Fruit fly (Drosophila melanogaster) whole organism, embryonic: ENCODE data around the gene LysB.

Experiments used
- B-H2 ChIP-seq: fragments of 200-800 bp; sonication (Bioruptor generic); optimal IDR thresholded peaks from 2 replicates; lab custom pipeline; 2018; ENCODE audit warnings: missing biosample characterization, mild to moderate bottlenecking, missing genetic modification characterization
- CG10462 ChIP-seq: fragments of 200-800 bp; sonication (Bioruptor generic); optimal IDR thresholded peaks from 2 replicates; lab custom pipeline; 2016; ENCODE audit warnings: missing biosample characterization, missing genetic modification characterization
- CG10543 ChIP-seq: fragments of 200-800 bp; sonication (Bioruptor generic); optimal IDR thresholded peaks from 3 replicates; lab custom pipeline; 2017; ENCODE audit warnings: missing biosample characterization, mild to moderate bottlenecking, missing genetic modification characterization, moderate library complexity
- CG10979 ChIP-seq: fragments of 200-800 bp; sonication (Bioruptor generic); optimal IDR thresholded peaks from 2 replicates; lab custom pipeline; 2018; ENCODE audit warnings: missing biosample characterization, mild to moderate bottlenecking, missing genetic modification characterization, moderate library complexity
- CG12104 ChIP-seq: fragments of 200-800 bp; sonication (Bioruptor generic); optimal IDR thresholded peaks from 3 replicates; lab custom pipeline; 2016; ENCODE audit warnings: missing biosample characterization, missing genetic modification characterization
- CG13894 ChIP-seq: fragments of 200-800 bp; sonication (Bioruptor generic); optimal IDR thresholded peaks from 3 replicates; lab custom pipeline; 2018; ENCODE audit warnings: missing biosample characterization, mild to moderate bottlenecking, missing genetic modification characterization, moderate library complexity
- CG14050 ChIP-seq: fragments of 200-800 bp; sonication (Bioruptor generic); IDR thresholded peaks from 3 replicates; pipeline ENCODE4 v1.3.6; 2022; ENCODE audit warnings: missing biosample characterization, missing genetic modification characterization
- CG15514 ChIP-seq: fragments of 200-800 bp; sonication (Bioruptor generic); optimal IDR thresholded peaks from 3 replicates; lab custom pipeline; 2017; ENCODE audit warnings: missing biosample characterization, missing genetic modification characterization, mild to moderate bottlenecking, moderate library complexity, missing genetic modification reagents
- CG1603 ChIP-seq: fragments of 200-800 bp; sonication (Bioruptor generic); optimal IDR thresholded peaks from 2 replicates; lab custom pipeline; 2019; ENCODE audit warnings: missing biosample characterization, mild to moderate bottlenecking, missing genetic modification characterization, moderate library complexity
- CG1792 ChIP-seq: fragments of 200-800 bp; sonication (Bioruptor generic); optimal IDR thresholded peaks from 2 replicates; lab custom pipeline; 2016; ENCODE audit warnings: missing biosample characterization, missing genetic modification characterization
- CG18599 ChIP-seq: fragments of 200-800 bp; sonication (Bioruptor generic); optimal IDR thresholded peaks from 3 replicates; lab custom pipeline; 2017; ENCODE audit warnings: missing biosample characterization, missing genetic modification characterization, mild to moderate bottlenecking, moderate library complexity, missing genetic modification reagents
- CG18619 ChIP-seq: fragments of 200-800 bp; sonication (Bioruptor generic); optimal IDR thresholded peaks from 3 replicates; lab custom pipeline; 2017; ENCODE audit warnings: missing biosample characterization, mild to moderate bottlenecking, missing genetic modification characterization
- CG2116 ChIP-seq: fragments of 200-800 bp; sonication (Bioruptor generic); optimal IDR thresholded peaks from 3 replicates; lab custom pipeline; 2018; ENCODE audit warnings: missing biosample characterization, mild to moderate bottlenecking, missing genetic modification characterization
- CG2129 ChIP-seq: fragments of 200-800 bp; sonication (Bioruptor generic); IDR thresholded peaks from 2 replicates; pipeline ENCODE4 v1.3.6; 2022; ENCODE audit warnings: missing biosample characterization, missing genetic modification characterization; ENCODE audit not compliant: partially characterized antibody
- CG30020 ChIP-seq: fragments of 200-800 bp; optimal IDR thresholded peaks from 2 replicates; lab custom pipeline; 2019; ENCODE audit warnings: missing biosample characterization, mild to moderate bottlenecking, missing genetic modification characterization, moderate library complexity
- CG3838 ChIP-seq: fragments of 200-800 bp; sonication (Bioruptor generic); optimal IDR thresholded peaks from 3 replicates; lab custom pipeline; 2016; ENCODE audit warnings: missing biosample characterization, missing genetic modification characterization
- CG3995 ChIP-seq: fragments of 200-800 bp; sonication (Bioruptor generic); optimal IDR thresholded peaks from 3 replicates; lab custom pipeline; 2016; ENCODE audit warnings: missing biosample characterization, missing genetic modification characterization
- CG6272 ChIP-seq: fragments of 200-800 bp; sonication (Bioruptor generic); IDR thresholded peaks from 2 replicates; pipeline ENCODE4 v1.3.6; 2022; ENCODE audit warnings: missing biosample characterization, missing genetic modification characterization
- CG6765 ChIP-seq: fragments of 200-800 bp; sonication (Bioruptor generic); optimal IDR thresholded peaks from 3 replicates; lab custom pipeline; 2017; ENCODE audit warnings: missing biosample characterization, mild to moderate bottlenecking, missing genetic modification characterization
- CG9437 ChIP-seq: fragments of 200-800 bp; sonication (Bioruptor generic); optimal IDR thresholded peaks from 2 replicates; lab custom pipeline; 2018; ENCODE audit warnings: missing biosample characterization, mild to moderate bottlenecking, missing genetic modification characterization
- CHES-1-like ChIP-seq: fragments of 200-800 bp; sonication (Bioruptor generic); optimal IDR thresholded peaks from 2 replicates; lab custom pipeline; 2016; ENCODE audit warnings: missing biosample characterization, missing genetic modification characterization
- CoRest ChIP-seq: fragments of 200-800 bp; sonication (Bioruptor generic); optimal IDR thresholded peaks from 3 replicates; lab custom pipeline; 2018; ENCODE audit warnings: missing biosample characterization, mild to moderate bottlenecking, missing genetic modification characterization, moderate library complexity
- Deaf1 ChIP-seq: fragments of 200-800 bp; optimal IDR thresholded peaks from 3 replicates; lab custom pipeline; 2019; ENCODE audit warnings: missing biosample characterization, mild to moderate bottlenecking, missing genetic modification characterization, moderate library complexity
- Dref ChIP-seq: fragments of 200-800 bp; sonication (Bioruptor generic); IDR thresholded peaks from 2 replicates; pipeline ENCODE4 v1.3.6; 2022; ENCODE audit warnings: missing biosample characterization, missing genetic modification characterization
- HHEX ChIP-seq: fragments of 200-800 bp; sonication (Bioruptor generic); optimal IDR thresholded peaks from 3 replicates; lab custom pipeline; 2017; ENCODE audit warnings: missing biosample characterization, mild to moderate bottlenecking, missing genetic modification characterization, missing genetic modification reagents
- Kr ChIP-seq: fragments of 200-800 bp; sonication (Bioruptor generic); optimal IDR thresholded peaks from 2 replicates; lab custom pipeline; 2017; ENCODE audit warnings: missing biosample characterization, mild to moderate bottlenecking, missing genetic modification characterization
- Opbp ChIP-seq: fragments of 200-800 bp; sonication (Bioruptor generic); IDR thresholded peaks from 3 replicates; pipeline ENCODE4 v1.3.6; 2022; ENCODE audit warnings: missing biosample characterization, missing genetic modification characterization; ENCODE audit not compliant: partially characterized antibody
- Six4 ChIP-seq: fragments of 200-800 bp; sonication (Bioruptor generic); optimal IDR thresholded peaks from 2 replicates; lab custom pipeline; 2016; ENCODE audit warnings: missing biosample characterization, missing genetic modification characterization
- Sry-δ ChIP-seq: fragments of 200-800 bp; sonication (Bioruptor generic); optimal IDR thresholded peaks from 2 replicates; lab custom pipeline; 2016; ENCODE audit warnings: missing biosample characterization, missing genetic modification characterization
- Ssrp ChIP-seq: fragments of 200-800 bp; sonication (Bioruptor generic); optimal IDR thresholded peaks from 2 replicates; lab custom pipeline; 2018; ENCODE audit warnings: missing biosample characterization, mild to moderate bottlenecking, missing genetic modification characterization, moderate library complexity
- TFAM ChIP-seq: fragments of 200-800 bp; sonication (Bioruptor generic); optimal IDR thresholded peaks from 2 replicates; lab custom pipeline; 2017; ENCODE audit warnings: missing biosample characterization, missing genetic modification characterization, inconsistent platforms
- bbx ChIP-seq: fragments of 200-800 bp; sonication (Bioruptor generic); IDR thresholded peaks from 2 replicates; pipeline ENCODE4 v1.3.6; 2022; ENCODE audit warnings: missing biosample characterization, missing genetic modification characterization; ENCODE audit not compliant: partially characterized antibody
- bcd ChIP-seq: fragments of 200-800 bp; sonication (Bioruptor generic); optimal IDR thresholded peaks from 2 replicates; lab custom pipeline; 2017; ENCODE audit warnings: missing biosample characterization, mild to moderate bottlenecking, missing genetic modification characterization
- bowl ChIP-seq: fragments of 200-800 bp; sonication (Bioruptor generic); IDR thresholded peaks from 2 replicates; pipeline ENCODE4 v1.3.6; 2022; ENCODE audit warnings: missing biosample characterization, missing genetic modification characterization
- cato ChIP-seq: fragments of 200-800 bp; sonication (Bioruptor generic); optimal IDR thresholded peaks from 2 replicates; lab custom pipeline; 2016; ENCODE audit warnings: missing biosample characterization, missing genetic modification characterization, borderline replicate concordance
- dimm ChIP-seq: fragments of 200-800 bp; sonication (Bioruptor generic); IDR thresholded peaks from 2 replicates; pipeline ENCODE4 v1.3.6; 2022; ENCODE audit warnings: missing biosample characterization, missing genetic modification characterization
- fd3F ChIP-seq: fragments of 200-800 bp; sonication (Bioruptor generic); optimal IDR thresholded peaks from 2 replicates; lab custom pipeline; 2018; ENCODE audit warnings: missing biosample characterization, mild to moderate bottlenecking, missing genetic modification characterization, moderate library complexity
- grau ChIP-seq: fragments of 200-800 bp; optimal IDR thresholded peaks from 3 replicates; lab custom pipeline; 2019; ENCODE audit warnings: missing biosample characterization, mild to moderate bottlenecking, missing genetic modification characterization, moderate library complexity
- h ChIP-seq: fragments of >200 bp; optimal IDR thresholded peaks from 2 replicates; lab custom pipeline; 2017
- lilli ChIP-seq: fragments of 200-800 bp; sonication (Bioruptor generic); optimal IDR thresholded peaks from 3 replicates; lab custom pipeline; 2016; ENCODE audit warnings: missing biosample characterization, missing genetic modification characterization
- mam ChIP-seq: fragments of 200-800 bp; sonication (Bioruptor generic); optimal IDR thresholded peaks from 3 replicates; lab custom pipeline; 2016; ENCODE audit warnings: missing biosample characterization, missing genetic modification characterization
- otp ChIP-seq: fragments of 200-800 bp; sonication (Bioruptor generic); IDR thresholded peaks from 3 replicates; pipeline ENCODE4, ENCODE4 v1.3.6; 2022; ENCODE audit warnings: missing biosample characterization, missing genetic modification characterization
- pita ChIP-seq: fragments of 200-800 bp; sonication (Bioruptor generic); optimal IDR thresholded peaks from 2 replicates; lab custom pipeline; 2017; ENCODE audit warnings: missing biosample characterization, mild to moderate bottlenecking, missing genetic modification characterization
- ro ChIP-seq: fragments of 200-800 bp; sonication (Bioruptor generic); IDR thresholded peaks from 2 replicates; pipeline ENCODE4 v1.3.6; 2022; ENCODE audit warnings: missing biosample characterization, missing genetic modification characterization
- row ChIP-seq: fragments of 200-800 bp; sonication (Bioruptor generic); IDR thresholded peaks from 3 replicates; pipeline ENCODE4 v1.3.6; 2022; ENCODE audit warnings: missing biosample characterization, missing genetic modification characterization
- trem ChIP-seq: fragments of 200-800 bp; optimal IDR thresholded peaks from 3 replicates; lab custom pipeline; 2019; ENCODE audit warnings: missing biosample characterization, mild to moderate bottlenecking, missing genetic modification characterization, moderate library complexity
- trh ChIP-seq: fragments of 200-800 bp; sonication (Bioruptor generic); optimal IDR thresholded peaks from 2 replicates; lab custom pipeline; 2016; ENCODE audit warnings: missing biosample characterization, missing genetic modification characterization
- tx ChIP-seq: fragments of 200-800 bp; sonication (Bioruptor generic); optimal IDR thresholded peaks from 2 replicates; lab custom pipeline; 2016; ENCODE audit warnings: missing biosample characterization, missing genetic modification characterization
- vnd ChIP-seq: fragments of 200-800 bp; sonication (Bioruptor generic); IDR thresholded peaks from 3 replicates; pipeline ENCODE4 v1.3.6; 2022; ENCODE audit warnings: missing biosample characterization, missing genetic modification characterization; ENCODE audit not compliant: partially characterized antibody
- zen2 ChIP-seq: fragments of 200-800 bp; sonication (Bioruptor generic); IDR thresholded peaks from 3 replicates; pipeline ENCODE4 v1.3.6; 2022; ENCODE audit warnings: missing biosample characterization, missing genetic modification characterization; ENCODE audit not compliant: partially characterized antibody

LysB gene

dm6 chr3L:1247627-1248295, 40.6 kb downstream of the LysB start, which contains the start of the genes Psf1 and Sac1 (continued):
- TF ChIP-seq zen2 (GFP tag; lab: Robert Waterston, UW): peak; percentile 53; the same call in 1 of the 3 replicates
- TF ChIP-seq Deaf1 (tag; lab: Kevin White, UChicago): no peak
- no peak for TF ChIP-seq Six4 (GFP tag; lab: Kevin White, UChicago)
- TF ChIP-seq Sry-δ (GFP tag; lab: Kevin White, UChicago): peak; percentile 98
- TF ChIP-seq CG10543 (GFP tag; lab: Kevin White, UChicago): no peak
- peak; percentile 58 for TF ChIP-seq grau (tag; lab: Kevin White, UChicago)
- TF ChIP-seq pita (GFP tag; lab: Kevin White, UChicago): no peak
- TF ChIP-seq bcd (GFP tag; lab: Kevin White, UChicago): peak; percentile 44
- TF ChIP-seq CG3995 (GFP tag; lab: Kevin White, UChicago): peak; percentile 88
- TF ChIP-seq CG6765 (GFP tag; lab: Kevin White, UChicago): no peak
- peak; percentile 49; the same call in 1 of the 2 replicates for TF ChIP-seq CG6272 (GFP tag; lab: Robert Waterston, UW)
- TF ChIP-seq CG30020 (tag; lab: Kevin White, UChicago): peak; percentile 83
- no peak for TF ChIP-seq trh (GFP tag; lab: Kevin White, UChicago)
- TF ChIP-seq HHEX (GFP tag; lab: Kevin White, UChicago): no peak
- no peak for TF ChIP-seq ro
- no peak for TF ChIP-seq CG13894 (tag; lab: Kevin White, UChicago)
- TF ChIP-seq CG10462 (GFP tag; lab: Kevin White, UChicago): no peak
- TF ChIP-seq CG2116 (GFP tag; lab: Kevin White, UChicago): peak; percentile 61
- TF ChIP-seq CG12104 (GFP tag; lab: Kevin White, UChicago): no peak
- TF ChIP-seq CG2129 (GFP tag; lab: Robert Waterston, UW): peak; percentile 80
- peak; percentile 73 for TF ChIP-seq trem (tag; lab: Kevin White, UChicago)
- peak; percentile 66 for TF ChIP-seq CHES-1-like (GFP tag; lab: Kevin White, UChicago)
- TF ChIP-seq CG10979 (tag; lab: Kevin White, UChicago): peak; percentile 40
- TF ChIP-seq CG3838 (GFP tag; lab: Kevin White, UChicago): no peak
- no peak for TF ChIP-seq CG14050
- TF ChIP-seq mam (GFP tag; lab: Kevin White, UChicago): peak; percentile 68
- no peak for TF ChIP-seq h (lab: Kevin White, UChicago)
- TF ChIP-seq CoRest (tag; lab: Kevin White, UChicago): peak; percentile 71
- TF ChIP-seq dimm: no peak
- peak; percentile 56 for TF ChIP-seq CG15514 (GFP tag; lab: Kevin White, UChicago)
- TF ChIP-seq lilli (GFP tag; lab: Kevin White, UChicago): peak; percentile 76
- TF ChIP-seq Ssrp (tag; lab: Kevin White, UChicago): peak; percentile 13
- peak; percentile 62 for TF ChIP-seq tx (GFP tag; lab: Kevin White, UChicago)
- TF ChIP-seq fd3F (GFP tag; lab: Kevin White, UChicago): no peak
- peak; percentile 92 for TF ChIP-seq row (GFP tag; lab: Robert Waterston, UW)
- no peak for TF ChIP-seq otp
- TF ChIP-seq CG18619: no peak
- peak; percentile 57 for TF ChIP-seq Dref (GFP tag; lab: Robert Waterston, UW)
- no peak for TF ChIP-seq Kr (GFP tag; lab: Kevin White, UChicago)
- TF ChIP-seq vnd: peak; percentile 82
- TF ChIP-seq Opbp (GFP tag; lab: Robert Waterston, UW): peak; percentile 73
- peak; percentile 4 for TF ChIP-seq CG1792 (GFP tag; lab: Kevin White, UChicago)
- peak; percentile 50 for TF ChIP-seq CG9437 (GFP tag; lab: Kevin White, UChicago)
- TF ChIP-seq cato (GFP tag; lab: Kevin White, UChicago): peak; percentile 14
- TF ChIP-seq CG18599 (GFP tag; lab: Kevin White, UChicago): no peak
- no peak for TF ChIP-seq bowl (GFP tag; lab: Robert Waterston, UW)
- TF ChIP-seq bbx (GFP tag; lab: Robert Waterston, UW): peak; percentile 68
- no peak for TF ChIP-seq TFAM (GFP tag; lab: Kevin White, UChicago)
- no peak for TF ChIP-seq B-H2 (GFP tag; lab: Kevin White, UChicago)
- TF ChIP-seq CG1603 (tag; lab: Kevin White, UChicago): peak; percentile 71
